Fruit fly (Drosophila melanogaster): ENCODE data around the gene RpL30.
A peak's percentile ranks its signal among the peaks of the same experiment; 100 is the strongest.

The RpL30 gene

DNA sequence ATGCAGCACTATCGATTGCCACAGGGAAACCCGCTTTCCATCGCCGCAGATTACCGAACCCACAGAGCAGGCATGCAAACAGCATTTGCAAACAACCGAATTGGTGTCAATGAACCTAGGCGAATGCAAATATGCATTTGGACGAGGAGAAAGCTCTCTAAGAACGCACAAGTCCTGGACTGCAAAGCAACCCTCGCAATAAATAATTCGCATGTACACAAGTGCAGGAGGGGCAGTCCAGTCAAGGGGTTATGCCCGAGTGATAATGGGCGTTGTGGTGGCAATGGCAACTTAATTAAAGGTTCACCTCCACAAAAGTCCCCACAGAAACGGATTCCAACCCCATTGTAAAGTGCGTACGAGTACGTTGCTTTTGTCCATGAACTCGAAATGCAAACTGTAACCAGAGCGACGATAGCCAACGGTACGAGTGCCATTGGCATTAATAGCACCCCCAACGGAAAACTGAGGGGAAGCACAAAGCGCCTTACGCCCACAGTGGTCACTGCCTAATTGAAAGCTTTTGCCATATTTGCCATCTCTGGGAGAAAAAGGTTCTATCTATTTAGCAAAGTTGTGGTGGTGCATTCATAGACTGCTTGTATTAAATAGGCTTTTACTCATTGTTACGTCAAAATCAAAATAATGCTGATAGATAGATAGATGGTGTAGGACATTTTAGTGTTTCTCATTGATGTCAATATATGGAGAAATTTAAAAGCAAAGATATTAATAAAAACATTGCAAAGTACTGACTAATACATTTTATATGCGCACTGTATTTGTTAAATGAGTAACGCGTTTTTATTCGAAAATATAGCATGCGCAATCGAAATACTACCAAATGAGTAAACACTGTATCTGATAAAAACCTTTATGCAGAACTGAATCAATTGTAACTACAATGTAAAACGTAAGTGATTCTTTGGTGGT lies 26.0 kb downstream of the RpL30 start (continued):
- TF ChIP-seq CG11723 (GFP tag; optimal IDR thresholded peaks at IDR 0.05), result no peak
- no peak for TF ChIP-seq Dek (tag; optimal IDR thresholded peaks at IDR 0.05)
- no peak for TF ChIP-seq TFAM (GFP tag; optimal IDR thresholded peaks at IDR 0.05)
- no peak for TF ChIP-seq Oaz (GFP tag; IDR thresholded peaks at IDR 0.05)
- no peak for TF ChIP-seq Sry-δ (GFP tag; optimal IDR thresholded peaks at IDR 0.05)
- TF ChIP-seq CG4854 (GFP tag; optimal IDR thresholded peaks at IDR 0.05), result no peak
- no peak for TF ChIP-seq tna (GFP tag; IDR thresholded peaks at IDR 0.05; ENCODE audit: partially characterized antibody)
- TF ChIP-seq CG18764 (GFP tag; optimal IDR thresholded peaks at IDR 0.05), result no peak
- TF ChIP-seq GATAe (GFP tag; conservative IDR thresholded peaks at IDR 0.05), result no peak
- no peak for TF ChIP-seq CG6813 (GFP tag; optimal IDR thresholded peaks at IDR 0.05)
- no peak for TF ChIP-seq emc (GFP tag; optimal IDR thresholded peaks at IDR 0.05)
- no peak for TF ChIP-seq CG10979 (tag; optimal IDR thresholded peaks at IDR 0.05)
- TF ChIP-seq CG9932 (GFP tag; IDR thresholded peaks at IDR 0.05), result no peak
- no peak for TF ChIP-seq CG16863 (GFP tag; optimal IDR thresholded peaks at IDR 0.05)
- TF ChIP-seq Sry-β (GFP tag; optimal IDR thresholded peaks at IDR 0.05), result no peak
- TF ChIP-seq Eip74EF (GFP tag; optimal IDR thresholded peaks at IDR 0.05), result no peak
- TF ChIP-seq sens (GFP tag), result peak; percentile 66
- TF ChIP-seq oc (tag; optimal IDR thresholded peaks at IDR 0.05), result no peak
- no peak for TF ChIP-seq ara (GFP tag; IDR thresholded peaks at IDR 0.05)
- peak; percentile 17 for TF ChIP-seq CG13424 (tag; optimal IDR thresholded peaks at IDR 0.05)
- TF ChIP-seq CG11560 (tag; IDR thresholded peaks at IDR 0.05), result no peak
- TF ChIP-seq Hr51 (GFP tag; optimal IDR thresholded peaks at IDR 0.05), result peak in 1 of 2 experiments; percentile 15
- no peak for TF ChIP-seq D (optimal IDR thresholded peaks at IDR 0.05)
- TF ChIP-seq D (GFP tag; optimal IDR thresholded peaks at IDR 0.05), result no peak
- no peak for TF ChIP-seq CG17912 (GFP tag; optimal IDR thresholded peaks at IDR 0.05)
- peak in 1 of 2 experiments; percentile 43 for TF ChIP-seq eve (GFP tag; optimal IDR thresholded peaks at IDR 0.05)
- TF ChIP-seq abd-A (tag; optimal IDR thresholded peaks at IDR 0.05), result no peak
- no peak for TF ChIP-seq ham (GFP tag; IDR thresholded peaks at IDR 0.05)
- TF ChIP-seq fu2 (GFP tag; optimal IDR thresholded peaks at IDR 0.05), result no peak
- TF ChIP-seq CG11504 (tag; optimal IDR thresholded peaks at IDR 0.05), result peak; percentile 51
- TF ChIP-seq CG18262 (tag; optimal IDR thresholded peaks at IDR 0.05), result peak; percentile 25
- TF ChIP-seq CG2202 (tag; optimal IDR thresholded peaks at IDR 0.05), result no peak
- TF ChIP-seq CG9876 (GFP tag; optimal IDR thresholded peaks at IDR 0.05), result no peak
- TF ChIP-seq CG4424 (GFP tag; optimal IDR thresholded peaks at IDR 0.05), result no peak
- peak; percentile 33 for TF ChIP-seq CG7556 (GFP tag; optimal IDR thresholded peaks at IDR 0.05)
- TF ChIP-seq al (GFP tag; IDR thresholded peaks at IDR 0.05), result no peak
- no peak for TF ChIP-seq CG14860 (GFP tag; IDR thresholded peaks at IDR 0.05; ENCODE audit: partially characterized antibody)
- TF ChIP-seq CG10959 (GFP tag; IDR thresholded peaks at IDR 0.05), result no peak
- no peak for TF ChIP-seq Awh (GFP tag; IDR thresholded peaks at IDR 0.05)
- TF ChIP-seq Lim3 (GFP tag; IDR thresholded peaks at IDR 0.05), result no peak
- no peak for TF ChIP-seq CG5180 (GFP tag; optimal IDR thresholded peaks at IDR 0.05)
- no peak for TF ChIP-seq Drgx (GFP tag; IDR thresholded peaks at IDR 0.05)
- peak; percentile 34; the same call in 1 of the 2 replicates for TF ChIP-seq slbo (GFP tag; IDR thresholded peaks at IDR 0.05)
- TF ChIP-seq CG15479 (GFP tag; optimal IDR thresholded peaks at IDR 0.05), result no peak
- TF ChIP-seq HLH4C (GFP tag; IDR thresholded peaks at IDR 0.05; ENCODE audit: partially characterized antibody), result no peak
- 0 out of 3 replicates have a peak, but pooled peaks have one; percentile 19 for TF ChIP-seq Optix (GFP tag; IDR thresholded peaks at IDR 0.05)
- TF ChIP-seq Ptx1 (GFP tag; IDR thresholded peaks at IDR 0.05), result no peak
- no peak for TF ChIP-seq her (GFP tag; optimal IDR thresholded peaks at IDR 0.05)
- TF ChIP-seq H15 (GFP tag; IDR thresholded peaks at IDR 0.05), result no peak

Data from whole organism, embryonic.